Fruit fly (Drosophila melanogaster): ENCODE measurements around the gene CG43401.

The CG43401 gene

dm6 chr2L:1448188-1448587 is 19.9 kb downstream of the CG43401 start:
- TF ChIP-seq dsf (GFP tag; optimal IDR thresholded peaks at IDR 0.05; ENCODE audit: borderline replicate concordance) (no peak), sage (GFP tag; optimal IDR thresholded peaks at IDR 0.05) (no peak), woc (GFP tag; optimal IDR thresholded peaks at IDR 0.05) (no peak), Hnf4 (GFP tag; optimal IDR thresholded peaks at IDR 0.05) (no peak), CrebA (GFP tag; optimal IDR thresholded peaks at IDR 0.05; ENCODE audit: borderline replicate concordance) (no peak), ey (GFP tag; optimal IDR thresholded peaks at IDR 0.05) (no peak), Rel (GFP tag; optimal IDR thresholded peaks at IDR 0.05) (no peak), Rel (tag; optimal IDR thresholded peaks at IDR 0.05) (no peak), sv (GFP tag; optimal IDR thresholded peaks at IDR 0.05) (no peak), CG32264 (GFP tag; optimal IDR thresholded peaks at IDR 0.05) (no peak), Dif (GFP tag; optimal IDR thresholded peaks at IDR 0.05; ENCODE audit: partially characterized antibody) (no peak), CG9705 (GFP tag; optimal IDR thresholded peaks at IDR 0.05) (no peak), dmrt93B (GFP tag; optimal IDR thresholded peaks at IDR 0.05) (no peak), lola (GFP tag; optimal IDR thresholded peaks at IDR 0.05) (no peak), N (GFP tag; optimal IDR thresholded peaks at IDR 0.05) (no peak), Hr83 (GFP tag; optimal IDR thresholded peaks at IDR 0.05; ENCODE audit: poor library complexity, severe bottlenecking) (no peak), Mio (GFP tag; optimal IDR thresholded peaks at IDR 0.05) (no peak), tai (GFP tag; optimal IDR thresholded peaks at IDR 0.05) (no peak)

dm6 chr2L:1449718-1450441 is 21.6 kb downstream of the CG43401 start:
- TF ChIP-seq h (GFP tag; optimal IDR thresholded peaks at IDR 0.05): no peak
- no peak for TF ChIP-seq dmrt93B (GFP tag; optimal IDR thresholded peaks at IDR 0.05)
- TF ChIP-seq CG9705 (GFP tag; optimal IDR thresholded peaks at IDR 0.05): no peak
- TF ChIP-seq Rel (GFP tag; optimal IDR thresholded peaks at IDR 0.05): no peak
- TF ChIP-seq Rel (tag; optimal IDR thresholded peaks at IDR 0.05): no peak

dm6 chr2L:1455498-1455897 is 27.2 kb downstream of the CG43401 start:
- no peak for TF ChIP-seq ey (GFP tag; optimal IDR thresholded peaks at IDR 0.05)
- no peak for TF ChIP-seq CG32264 (GFP tag; optimal IDR thresholded peaks at IDR 0.05)
- TF ChIP-seq woc (GFP tag; optimal IDR thresholded peaks at IDR 0.05): no peak
- TF ChIP-seq usp (GFP tag; optimal IDR thresholded peaks at IDR 0.05): no peak
- TF ChIP-seq foxo (GFP tag; optimal IDR thresholded peaks at IDR 0.05): no peak
- no peak for TF ChIP-seq Hnf4 (GFP tag; optimal IDR thresholded peaks at IDR 0.05)
- no peak for TF ChIP-seq N (GFP tag; optimal IDR thresholded peaks at IDR 0.05)
- no peak for TF ChIP-seq jim (GFP tag; optimal IDR thresholded peaks at IDR 0.05)
- no peak for TF ChIP-seq OdsH (GFP tag; optimal IDR thresholded peaks at IDR 0.05)

dm6 chr2L:1456305-1456704 is 28.0 kb downstream of the CG43401 start:
- no peak for TF ChIP-seq Dif (GFP tag; optimal IDR thresholded peaks at IDR 0.05; ENCODE audit: partially characterized antibody)
- no peak for TF ChIP-seq CG9705 (GFP tag; optimal IDR thresholded peaks at IDR 0.05)
- no peak for TF ChIP-seq dl (GFP tag; optimal IDR thresholded peaks at IDR 0.05; ENCODE audit: insufficient read depth in 1 of 2, partially characterized antibody in 2 of 2)
- TF ChIP-seq CrebA (GFP tag; optimal IDR thresholded peaks at IDR 0.05; ENCODE audit: borderline replicate concordance): no peak
- no peak for TF ChIP-seq Jra (GFP tag; optimal IDR thresholded peaks at IDR 0.05)
- TF ChIP-seq dsf (GFP tag; optimal IDR thresholded peaks at IDR 0.05; ENCODE audit: borderline replicate concordance): no peak
- TF ChIP-seq ey (GFP tag; optimal IDR thresholded peaks at IDR 0.05): peak; percentile 2
- TF ChIP-seq lola (GFP tag; optimal IDR thresholded peaks at IDR 0.05): no peak
- TF ChIP-seq Hr83 (GFP tag; optimal IDR thresholded peaks at IDR 0.05; ENCODE audit: poor library complexity, severe bottlenecking): no peak
- no peak for TF ChIP-seq fru (GFP tag; optimal IDR thresholded peaks at IDR 0.05)
- TF ChIP-seq br (GFP tag; optimal IDR thresholded peaks at IDR 0.05): no peak
- TF ChIP-seq CG32264 (GFP tag; optimal IDR thresholded peaks at IDR 0.05): no peak
- TF ChIP-seq psq (GFP tag; optimal IDR thresholded peaks at IDR 0.05): peak; percentile 17
- TF ChIP-seq GATAd (GFP tag; optimal IDR thresholded peaks at IDR 0.05): no peak
- no peak for TF ChIP-seq Myc (optimal IDR thresholded peaks at IDR 0.05)
- no peak for TF ChIP-seq usp (GFP tag; optimal IDR thresholded peaks at IDR 0.05)
- no peak for TF ChIP-seq Rel (GFP tag; optimal IDR thresholded peaks at IDR 0.05)
- no peak for TF ChIP-seq Rel (tag; optimal IDR thresholded peaks at IDR 0.05)
- TF ChIP-seq OdsH (GFP tag; optimal IDR thresholded peaks at IDR 0.05): peak; percentile 43
- no peak for TF ChIP-seq Hnf4 (GFP tag; optimal IDR thresholded peaks at IDR 0.05)
- no peak for TF ChIP-seq brk (GFP tag; optimal IDR thresholded peaks at IDR 0.05)
- TF ChIP-seq tai (GFP tag; optimal IDR thresholded peaks at IDR 0.05): no peak
- TF ChIP-seq Dfd (GFP tag; optimal IDR thresholded peaks at IDR 0.05): no peak
- peak; percentile 4 for TF ChIP-seq woc (GFP tag; optimal IDR thresholded peaks at IDR 0.05)
- TF ChIP-seq Vsx2 (GFP tag; optimal IDR thresholded peaks at IDR 0.05; ENCODE audit: partially characterized antibody): no peak
- peak in 1 of 2 experiments; percentile 35 for TF ChIP-seq foxo (GFP tag; optimal IDR thresholded peaks at IDR 0.05)
- peak; percentile 53 for TF ChIP-seq h (GFP tag; optimal IDR thresholded peaks at IDR 0.05)
- no peak for TF ChIP-seq Mio (GFP tag; optimal IDR thresholded peaks at IDR 0.05)
- peak; percentile 39 for TF ChIP-seq Sp1 (GFP tag; optimal IDR thresholded peaks at IDR 0.05)
- no peak for TF ChIP-seq pan (optimal IDR thresholded peaks at IDR 0.05)
- TF ChIP-seq Hr78 (GFP tag; optimal IDR thresholded peaks at IDR 0.05): no peak
- peak; percentile 44 for TF ChIP-seq rgr (GFP tag; optimal IDR thresholded peaks at IDR 0.05)
- TF ChIP-seq sage (GFP tag; optimal IDR thresholded peaks at IDR 0.05): no peak
- no peak for TF ChIP-seq jim (GFP tag; optimal IDR thresholded peaks at IDR 0.05)
- TF ChIP-seq HLH106 (tag; optimal IDR thresholded peaks at IDR 0.05): peak; percentile 47
- peak; percentile 22 for TF ChIP-seq dmrt93B (GFP tag; optimal IDR thresholded peaks at IDR 0.05)
- TF ChIP-seq Abd-B (GFP tag; optimal IDR thresholded peaks at IDR 0.05): no peak
- TF ChIP-seq N (GFP tag; optimal IDR thresholded peaks at IDR 0.05): no peak
- TF ChIP-seq sv (GFP tag; optimal IDR thresholded peaks at IDR 0.05): no peak

All from whole organism, wandering third instar larva.